Fruit fly (Drosophila melanogaster) whole organism, wandering third instar larva: ENCODE results near the gene CG8641.

Experiments
- Abd-B ChIP-seq: fragments of >200 bp; optimal IDR thresholded peaks from 2 replicates; lab custom pipeline; 2017; ENCODE audit warnings: missing biosample characterization, missing genetic modification characterization
- CG32264 ChIP-seq: fragments of 200-800 bp; sonication (Bioruptor generic); optimal IDR thresholded peaks from 2 replicates; lab custom pipeline; 2016; ENCODE audit warnings: missing biosample characterization, missing genetic modification characterization
- CG9705 ChIP-seq: fragments of 200-800 bp; sonication (Bioruptor generic); optimal IDR thresholded peaks from 2 replicates; lab custom pipeline; 2018; ENCODE audit warnings: missing biosample characterization, mild to moderate bottlenecking, missing genetic modification characterization
- CrebA ChIP-seq: fragments of 200-800 bp; sonication (Bioruptor generic); optimal IDR thresholded peaks from 2 replicates; lab custom pipeline; 2016; ENCODE audit warnings: missing biosample characterization, mild to moderate bottlenecking, missing genetic modification characterization, borderline replicate concordance
- Dfd ChIP-seq: fragments of >200 bp; optimal IDR thresholded peaks from 2 replicates; lab custom pipeline; 2017; ENCODE audit warnings: missing biosample characterization, missing genetic modification characterization
- Dif ChIP-seq: fragments of 200-275, 200-300 bp; sonication (Bioruptor generic); optimal IDR thresholded peaks from 2 replicates; lab custom pipeline; 2018; ENCODE audit warnings: missing biosample characterization, missing genetic modification characterization; ENCODE audit not compliant: partially characterized antibody
- GATAd ChIP-seq: sonication (Bioruptor generic); optimal IDR thresholded peaks from 2 replicates; lab custom pipeline; 2016; ENCODE audit warnings: missing biosample characterization, missing genetic modification characterization
- HLH106 ChIP-seq: fragments of 200-800 bp; optimal IDR thresholded peaks from 3 replicates; lab custom pipeline; 2019; ENCODE audit warnings: missing biosample characterization, mild to moderate bottlenecking, missing genetic modification characterization, moderate library complexity
- Hnf4 ChIP-seq: fragments of 200-800 bp; sonication (Bioruptor generic); optimal IDR thresholded peaks from 2 replicates; lab custom pipeline; 2016; ENCODE audit warnings: missing biosample characterization, mild to moderate bottlenecking, missing genetic modification characterization
- Hr78 ChIP-seq: fragments of >200 bp; optimal IDR thresholded peaks from 2 replicates; lab custom pipeline; 2017; ENCODE audit warnings: missing biosample characterization, missing genetic modification characterization
- Hr83 ChIP-seq: fragments of 200-300 bp; sonication (Bioruptor generic); optimal IDR thresholded peaks from 2 replicates; lab custom pipeline; 2016; ENCODE audit warnings: missing biosample characterization, mild to moderate bottlenecking, missing genetic modification characterization, moderate library complexity; ENCODE audit not compliant: poor library complexity, severe bottlenecking
- Jra ChIP-seq: sonication (Bioruptor generic); optimal IDR thresholded peaks from 2 replicates; lab custom pipeline; 2016; ENCODE audit warnings: missing biosample characterization, missing genetic modification characterization
- Mio ChIP-seq: sonication (Bioruptor generic); optimal IDR thresholded peaks from 2 replicates; lab custom pipeline; 2016; ENCODE audit warnings: missing biosample characterization, missing genetic modification characterization
- Myc ChIP-seq: fragments of >200 bp; optimal IDR thresholded peaks from 2 replicates; lab custom pipeline; 2017
- N ChIP-seq: fragments of >200 bp; optimal IDR thresholded peaks from 2 replicates; lab custom pipeline; 2018; ENCODE audit warnings: missing biosample characterization, missing external identifiers, missing genetic modification characterization
- OdsH ChIP-seq: fragments of 200-800 bp; sonication (Bioruptor generic); optimal IDR thresholded peaks from 2 replicates; lab custom pipeline; 2016; ENCODE audit warnings: missing biosample characterization, mild to moderate bottlenecking, missing genetic modification characterization
- Rel ChIP-seq, 2 experiments: fragments of 200-800 bp; sonication (Bioruptor generic) in 1 of 2; optimal IDR thresholded peaks; 2 replicates in 1 of 2; 3 replicates in 1 of 2; lab custom pipeline; 2016 to 2019; ENCODE audit warnings: mild to moderate bottlenecking in 2 of 2, missing biosample characterization in 2 of 2, missing genetic modification characterization in 2 of 2, moderate library complexity in 1 of 2
- Sp1 ChIP-seq: fragments of 200-800 bp; sonication (Bioruptor generic); optimal IDR thresholded peaks from 3 replicates; lab custom pipeline; 2019; ENCODE audit warnings: missing biosample characterization, mild to moderate bottlenecking, missing genetic modification characterization, moderate library complexity
- Vsx2 ChIP-seq: fragments of 200-300, 225-300 bp; sonication (Bioruptor generic); optimal IDR thresholded peaks from 2 replicates; lab custom pipeline; 2018; ENCODE audit warnings: missing biosample characterization, missing genetic modification characterization; ENCODE audit not compliant: partially characterized antibody
- br ChIP-seq: fragments of 200-800 bp; sonication (Bioruptor generic); optimal IDR thresholded peaks from 2 replicates; lab custom pipeline; 2016; ENCODE audit warnings: missing biosample characterization, missing genetic modification characterization
- brk ChIP-seq: fragments of 200-800 bp; sonication (Bioruptor generic); optimal IDR thresholded peaks from 2 replicates; lab custom pipeline; 2016; ENCODE audit warnings: missing biosample characterization, mild to moderate bottlenecking, missing genetic modification characterization
- dl ChIP-seq, 2 experiments: fragments of 175-275, 200-275 bp in 1 of 2; fragments of 200-275 bp in 1 of 2; sonication (Bioruptor generic); optimal IDR thresholded peaks; lab custom pipeline; 2018; ENCODE audit warnings: mild to moderate bottlenecking in 2 of 2, missing biosample characterization in 2 of 2, missing genetic modification characterization in 2 of 2, moderate library complexity in 2 of 2; ENCODE audit not compliant: partially characterized antibody in 2 of 2, insufficient read depth in 1 of 2
- dmrt93B ChIP-seq: fragments of 200-800 bp; sonication (Bioruptor generic); optimal IDR thresholded peaks from 2 replicates; lab custom pipeline; 2018; ENCODE audit warnings: missing biosample characterization, mild to moderate bottlenecking, missing genetic modification characterization
- dsf ChIP-seq: sonication (Bioruptor generic); optimal IDR thresholded peaks from 2 replicates; lab custom pipeline; 2016; ENCODE audit warnings: missing biosample characterization, missing genetic modification characterization, borderline replicate concordance
- ey ChIP-seq: fragments of 200-800 bp; sonication (Bioruptor generic); optimal IDR thresholded peaks from 2 replicates; lab custom pipeline; 2016; ENCODE audit warnings: missing biosample characterization, missing genetic modification characterization
- fru ChIP-seq: fragments of 200-800 bp; sonication (Bioruptor generic); optimal IDR thresholded peaks from 3 replicates; lab custom pipeline; 2016; ENCODE audit warnings: missing biosample characterization, mild to moderate bottlenecking, missing genetic modification characterization
- h ChIP-seq: fragments of 200-800 bp; sonication (Bioruptor generic); optimal IDR thresholded peaks from 3 replicates; lab custom pipeline; 2016; ENCODE audit warnings: missing biosample characterization, mild to moderate bottlenecking, missing genetic modification characterization
- jim ChIP-seq: fragments of 175-275, 200-325 bp; sonication (Bioruptor generic); optimal IDR thresholded peaks from 2 replicates; lab custom pipeline; 2016; ENCODE audit warnings: missing biosample characterization, mild to moderate bottlenecking, missing genetic modification characterization
- lola ChIP-seq: fragments of >200 bp; optimal IDR thresholded peaks from 2 replicates; lab custom pipeline; 2017; ENCODE audit warnings: missing biosample characterization, missing genetic modification characterization
- pan ChIP-seq: fragments of >200 bp; optimal IDR thresholded peaks from 2 replicates; lab custom pipeline; 2017
- psq ChIP-seq: fragments of 200-800 bp; sonication (Bioruptor generic); optimal IDR thresholded peaks from 3 replicates; lab custom pipeline; 2017; ENCODE audit warnings: missing biosample characterization, mild to moderate bottlenecking, missing genetic modification characterization, moderate library complexity
- sage ChIP-seq: fragments of 200-800 bp; sonication (Bioruptor generic); optimal IDR thresholded peaks from 2 replicates; lab custom pipeline; 2016; ENCODE audit warnings: missing biosample characterization, mild to moderate bottlenecking, missing genetic modification characterization
- tai ChIP-seq: sonication (Bioruptor generic); optimal IDR thresholded peaks from 2 replicates; lab custom pipeline; 2016; ENCODE audit warnings: missing biosample characterization, missing genetic modification characterization
- woc ChIP-seq: sonication (Bioruptor generic); optimal IDR thresholded peaks from 2 replicates; lab custom pipeline; 2016; ENCODE audit warnings: missing biosample characterization, mild to moderate bottlenecking, missing genetic modification characterization

The CG8641 gene

DNA sequence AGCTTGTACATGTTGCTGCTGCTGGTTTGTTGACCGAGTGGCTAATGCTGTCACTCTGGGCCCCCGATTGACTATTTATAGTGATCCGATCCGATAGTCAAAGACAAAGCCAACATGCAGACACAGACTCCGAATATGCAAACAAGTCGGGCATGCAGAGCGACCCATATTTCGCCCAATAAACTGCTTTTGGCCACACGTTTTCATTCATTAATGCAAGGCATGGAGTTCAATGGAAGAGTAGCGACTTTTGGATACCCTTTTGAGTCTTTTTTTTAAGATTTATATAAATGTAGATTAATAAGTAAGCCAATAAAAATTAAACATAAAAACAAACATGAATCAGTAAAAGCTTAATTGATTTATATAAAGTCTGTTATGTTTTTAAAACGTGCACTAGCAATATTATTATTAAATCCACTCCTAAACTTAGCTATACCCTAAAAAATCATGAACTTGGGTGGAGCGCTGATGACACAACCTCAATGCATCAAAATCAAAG is 9.3 kb upstream of the CG8641 start, which contains the start of gene Cpr65Ea:
TSS of gene Cpr65Ea (minus strand) at position 51 of the 502 bp plus-strand sequence.
- TF ChIP-seq ey (GFP tag; lab: Kevin White, UChicago) (no peak), Myc (lab: Kevin White, UChicago) (no peak), Abd-B (no peak), brk (GFP tag; lab: Kevin White, UChicago) (no peak), GATAd (GFP tag; lab: Kevin White, UChicago) (no peak), pan (no peak), sage (no peak), OdsH (GFP tag; lab: Kevin White, UChicago) (no peak), dmrt93B (no peak), Mio (no peak), CG9705 (GFP tag; lab: Kevin White, UChicago) (no peak), fru (GFP tag; lab: Kevin White, UChicago) (no peak), Dif (GFP tag; lab: Kevin White, UChicago) (no peak), Rel (GFP tag; optimal IDR thresholded peaks at IDR 0.05; lab: Kevin White, UChicago) (no peak), Rel (tag; optimal IDR thresholded peaks at IDR 0.05; lab: Kevin White, UChicago) (no peak), Jra (GFP tag; lab: Kevin White, UChicago) (no peak), br (no peak), woc (GFP tag; lab: Kevin White, UChicago) (no peak), CrebA (GFP tag; lab: Kevin White, UChicago) (no peak), lola (GFP tag; lab: Kevin White, UChicago) (no peak)

DNA sequence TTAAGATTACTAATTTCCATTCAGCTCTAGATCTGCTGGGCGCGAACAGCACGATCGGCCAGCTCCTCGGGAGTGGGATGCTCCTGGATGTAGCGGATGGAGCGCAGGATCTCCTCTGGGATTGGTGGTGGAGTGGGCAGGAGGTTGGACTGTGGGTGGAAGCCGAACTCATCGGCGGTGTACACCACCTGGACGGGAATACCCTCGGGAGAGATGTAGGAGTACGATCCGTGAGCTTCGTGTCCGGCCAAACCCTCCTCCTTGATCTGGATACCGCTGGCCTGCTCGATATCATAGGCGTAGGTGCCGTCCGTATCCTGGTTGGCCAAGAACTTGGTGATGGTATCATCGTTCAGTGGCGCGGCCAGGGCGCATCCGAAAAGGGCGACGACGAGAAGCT is 8.8 kb upstream of the CG8641 start:
- TF ChIP-seq tai (no peak), Sp1 (GFP tag; lab: Kevin White, UChicago) (no peak), N (GFP tag; lab: Kevin White, UChicago) (no peak), dmrt93B (no peak), CG32264 (GFP tag; lab: Kevin White, UChicago) (no peak), Myc (lab: Kevin White, UChicago) (no peak), Rel (GFP tag; optimal IDR thresholded peaks at IDR 0.05; lab: Kevin White, UChicago) (no peak), Rel (tag; optimal IDR thresholded peaks at IDR 0.05; lab: Kevin White, UChicago) (no peak), Vsx2 (no peak), Hr78 (GFP tag; lab: Kevin White, UChicago) (no peak), jim (GFP tag; lab: Kevin White, UChicago) (no peak), Jra (GFP tag; lab: Kevin White, UChicago) (no peak), dsf (GFP tag; lab: Kevin White, UChicago) (no peak), lola (GFP tag; lab: Kevin White, UChicago) (no peak)

DNA sequence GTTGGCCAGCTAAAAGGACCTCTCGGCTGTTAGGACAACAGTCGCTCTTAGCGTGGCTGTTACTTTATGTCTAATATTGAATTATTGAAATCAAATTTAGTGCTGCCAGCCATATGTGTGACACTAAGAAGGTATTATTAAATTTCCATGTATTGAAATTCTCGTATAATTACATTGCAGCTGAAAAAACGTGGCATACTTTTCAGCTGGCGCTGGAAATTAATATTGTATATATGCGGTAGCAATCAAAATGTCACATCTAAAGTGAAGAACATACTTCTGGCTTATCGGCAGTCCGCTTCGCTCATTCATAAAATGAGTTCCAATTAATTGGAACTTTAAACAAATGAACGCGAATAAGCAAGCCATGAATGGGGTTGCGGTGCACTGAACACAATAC is 4.9 kb upstream of the CG8641 start:
- no peak for TF ChIP-seq woc (GFP tag; lab: Kevin White, UChicago)
- no peak for TF ChIP-seq Vsx2
- TF ChIP-seq Dfd = no peak
- TF ChIP-seq jim (GFP tag; lab: Kevin White, UChicago) = no peak
- TF ChIP-seq pan = no peak
- no peak for TF ChIP-seq dmrt93B
- no peak for TF ChIP-seq CG32264 (GFP tag; lab: Kevin White, UChicago)

DNA sequence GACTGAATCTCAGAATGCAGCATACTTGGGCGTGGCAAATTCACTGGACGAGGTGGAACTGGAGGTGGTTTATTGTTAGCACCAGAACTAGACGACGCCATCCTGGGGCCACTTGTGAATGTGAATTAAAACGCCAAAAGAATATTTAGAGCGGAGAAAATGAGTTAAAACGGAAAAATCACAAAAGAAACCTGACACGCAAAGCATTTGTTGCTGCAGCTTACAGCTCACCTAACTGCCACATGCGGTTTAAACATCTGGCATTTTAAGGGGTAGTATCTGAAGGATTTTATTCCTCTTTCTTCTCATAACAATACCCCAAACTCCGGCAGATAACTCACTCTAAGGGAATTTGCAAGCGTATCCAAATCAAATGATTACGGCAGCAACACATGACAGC is 2.1 kb downstream of the CG8641 start, which contains the start of gene CG34030:
TSS of gene CG34030 (minus strand) at position 101 of the 400 bp plus-strand sequence.
- no peak for TF ChIP-seq tai
- no peak for TF ChIP-seq sage
- TF ChIP-seq Abd-B = no peak
- TF ChIP-seq jim (GFP tag; lab: Kevin White, UChicago) = no peak
- no peak for TF ChIP-seq Jra (GFP tag; lab: Kevin White, UChicago)
- TF ChIP-seq Mio = no peak
- TF ChIP-seq woc (GFP tag; lab: Kevin White, UChicago) = no peak
- TF ChIP-seq h (GFP tag; lab: Kevin White, UChicago) = no peak
- TF ChIP-seq Myc (lab: Kevin White, UChicago) = no peak
- no peak for TF ChIP-seq dmrt93B
- no peak for TF ChIP-seq dl (GFP tag; optimal IDR thresholded peaks at IDR 0.05; lab: Kevin White, UChicago; ENCODE audit: insufficient read depth in 1 of 2, partially characterized antibody in 2 of 2)
- no peak for TF ChIP-seq GATAd (GFP tag; lab: Kevin White, UChicago)
- no peak for TF ChIP-seq Hr83 (GFP tag; lab: Kevin White, UChicago)
- TF ChIP-seq Vsx2 = no peak
- TF ChIP-seq lola (GFP tag; lab: Kevin White, UChicago) = no peak
- no peak for TF ChIP-seq psq
- no peak for TF ChIP-seq Hnf4 (GFP tag; lab: Kevin White, UChicago)
- TF ChIP-seq HLH106 (tag; lab: Kevin White, UChicago) = no peak
- TF ChIP-seq Rel (GFP tag; optimal IDR thresholded peaks at IDR 0.05; lab: Kevin White, UChicago) = no peak
- no peak for TF ChIP-seq Rel (tag; optimal IDR thresholded peaks at IDR 0.05; lab: Kevin White, UChicago)
- no peak for TF ChIP-seq CG32264 (GFP tag; lab: Kevin White, UChicago)
